Fruit fly (Drosophila melanogaster): ENCODE results near the gene homer.

homer gene

DNA sequence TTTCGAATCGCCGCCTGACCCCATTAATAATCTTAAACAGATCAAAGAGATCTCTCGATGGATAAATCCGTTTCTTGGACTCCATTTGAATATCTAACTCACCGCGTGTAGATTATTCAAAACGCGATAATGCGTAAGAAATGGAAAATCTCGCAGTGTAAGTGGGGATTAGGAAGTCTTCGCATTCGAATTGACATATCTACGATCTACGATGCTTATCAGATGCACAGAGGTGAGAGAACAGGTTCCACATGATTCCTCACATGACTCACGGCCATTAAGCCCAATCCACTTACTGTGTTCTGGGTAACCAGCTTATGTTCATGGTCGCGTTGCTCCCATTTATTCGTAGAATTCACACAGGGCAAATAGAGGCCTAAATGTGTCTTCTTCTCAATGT, 26.9 kb downstream of the homer start:
- TF ChIP-seq h (GFP tag; optimal IDR thresholded peaks at IDR 0.05) (no peak), dl (GFP tag; optimal IDR thresholded peaks at IDR 0.05; ENCODE audit: insufficient read depth in 1 of 2, partially characterized antibody in 2 of 2) (no peak)

DNA sequence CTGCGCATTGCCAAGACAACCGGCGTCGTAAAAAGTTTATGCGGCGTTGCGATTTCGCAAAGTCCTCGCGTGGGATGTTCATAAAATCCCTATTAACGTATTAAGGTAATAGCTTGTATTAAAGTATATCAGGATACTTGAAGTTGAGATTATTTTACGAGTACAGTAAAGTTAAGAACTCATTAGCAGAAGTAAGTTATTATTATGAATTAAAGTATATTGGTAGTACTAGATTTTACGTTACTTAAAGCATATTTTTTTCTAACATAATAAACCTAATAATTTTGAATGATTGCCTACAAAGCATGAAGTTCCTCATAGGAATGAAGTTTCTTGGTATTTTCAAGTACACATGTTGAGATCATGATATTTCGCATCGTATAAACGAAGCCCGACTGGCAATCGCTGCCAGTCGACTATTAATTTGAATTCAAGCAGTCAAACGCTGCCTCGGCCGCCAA, 29.3 kb downstream of the homer start:
- TF ChIP-seq usp (GFP tag; optimal IDR thresholded peaks at IDR 0.05), result no peak
- TF ChIP-seq brk (GFP tag; optimal IDR thresholded peaks at IDR 0.05), result no peak
- TF ChIP-seq lola (GFP tag; optimal IDR thresholded peaks at IDR 0.05), result no peak
- TF ChIP-seq GATAd (GFP tag; optimal IDR thresholded peaks at IDR 0.05), result no peak
- no peak for TF ChIP-seq Abd-B (GFP tag; optimal IDR thresholded peaks at IDR 0.05)
- TF ChIP-seq dl (GFP tag; optimal IDR thresholded peaks at IDR 0.05; ENCODE audit: insufficient read depth in 1 of 2, partially characterized antibody in 2 of 2), result no peak
- TF ChIP-seq Hr78 (GFP tag; optimal IDR thresholded peaks at IDR 0.05), result no peak
- no peak for TF ChIP-seq CG32264 (GFP tag; optimal IDR thresholded peaks at IDR 0.05)
- peak; percentile 23 for TF ChIP-seq ey (GFP tag; optimal IDR thresholded peaks at IDR 0.05)
- TF ChIP-seq jim (GFP tag; optimal IDR thresholded peaks at IDR 0.05), result no peak
- peak; percentile 45 for TF ChIP-seq OdsH (GFP tag; optimal IDR thresholded peaks at IDR 0.05)
- peak; percentile 65 for TF ChIP-seq Sp1 (GFP tag; optimal IDR thresholded peaks at IDR 0.05)
- TF ChIP-seq rgr (GFP tag; optimal IDR thresholded peaks at IDR 0.05), result peak; percentile 24
- TF ChIP-seq CG9705 (GFP tag; optimal IDR thresholded peaks at IDR 0.05), result peak; percentile 18
- no peak for TF ChIP-seq Myc (optimal IDR thresholded peaks at IDR 0.05)
- TF ChIP-seq Vsx2 (GFP tag; optimal IDR thresholded peaks at IDR 0.05; ENCODE audit: partially characterized antibody), result no peak
- no peak for TF ChIP-seq Dfd (GFP tag; optimal IDR thresholded peaks at IDR 0.05)
- TF ChIP-seq Rel (GFP tag; optimal IDR thresholded peaks at IDR 0.05), result no peak
- TF ChIP-seq Rel (tag; optimal IDR thresholded peaks at IDR 0.05), result no peak
- no peak for TF ChIP-seq sage (GFP tag; optimal IDR thresholded peaks at IDR 0.05)
- TF ChIP-seq woc (GFP tag; optimal IDR thresholded peaks at IDR 0.05), result peak; percentile 35
- no peak for TF ChIP-seq dmrt93B (GFP tag; optimal IDR thresholded peaks at IDR 0.05)
- TF ChIP-seq tai (GFP tag; optimal IDR thresholded peaks at IDR 0.05), result no peak
- no peak for TF ChIP-seq sv (GFP tag; optimal IDR thresholded peaks at IDR 0.05)
- TF ChIP-seq Mio (GFP tag; optimal IDR thresholded peaks at IDR 0.05), result no peak
- TF ChIP-seq foxo (GFP tag; optimal IDR thresholded peaks at IDR 0.05), result peak in 1 of 2 experiments; percentile 56
- no peak for TF ChIP-seq pan (optimal IDR thresholded peaks at IDR 0.05)
- peak; percentile 49 for TF ChIP-seq fru (GFP tag; optimal IDR thresholded peaks at IDR 0.05)
- TF ChIP-seq psq (GFP tag; optimal IDR thresholded peaks at IDR 0.05), result peak; percentile 40
- no peak for TF ChIP-seq Jra (GFP tag; optimal IDR thresholded peaks at IDR 0.05)
- TF ChIP-seq h (GFP tag; optimal IDR thresholded peaks at IDR 0.05), result peak; percentile 65
- no peak for TF ChIP-seq N (GFP tag; optimal IDR thresholded peaks at IDR 0.05)
- TF ChIP-seq br (GFP tag; optimal IDR thresholded peaks at IDR 0.05), result peak; percentile 37
- no peak for TF ChIP-seq dsf (GFP tag; optimal IDR thresholded peaks at IDR 0.05; ENCODE audit: borderline replicate concordance)
- no peak for TF ChIP-seq CrebA (GFP tag; optimal IDR thresholded peaks at IDR 0.05; ENCODE audit: borderline replicate concordance)
- TF ChIP-seq HLH106 (tag; optimal IDR thresholded peaks at IDR 0.05), result peak; percentile 52
- no peak for TF ChIP-seq Dif (GFP tag; optimal IDR thresholded peaks at IDR 0.05; ENCODE audit: partially characterized antibody)
- no peak for TF ChIP-seq Hnf4 (GFP tag; optimal IDR thresholded peaks at IDR 0.05)
- no peak for TF ChIP-seq Hr83 (GFP tag; optimal IDR thresholded peaks at IDR 0.05; ENCODE audit: poor library complexity, severe bottlenecking)

DNA sequence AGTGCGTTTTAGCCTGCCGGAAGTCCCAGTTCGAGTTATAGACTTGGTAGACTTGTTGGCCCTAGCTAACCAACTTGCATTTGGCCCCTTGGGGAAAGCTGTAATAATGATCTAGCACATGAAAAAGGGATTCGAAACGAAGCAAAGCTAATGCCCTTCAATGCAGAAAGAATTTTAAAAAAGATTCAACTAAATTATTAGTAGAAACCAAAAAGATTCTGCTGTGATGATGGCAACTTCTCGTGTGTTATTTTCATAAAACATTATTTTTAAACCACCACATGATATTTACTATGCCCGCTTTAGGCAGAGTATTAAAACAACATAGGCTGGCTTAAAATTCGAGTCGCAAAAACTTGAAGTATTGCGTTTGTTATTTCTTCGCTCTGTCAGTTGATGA, 31.1 kb downstream of the homer start:
- TF ChIP-seq HLH106 (tag; optimal IDR thresholded peaks at IDR 0.05) (no peak), h (GFP tag; optimal IDR thresholded peaks at IDR 0.05) (peak; percentile 2)

Measured in whole organism, wandering third instar larva.